Worm (Caenorhabditis elegans) whole organism, L4 larva: ENCODE results near the gene T20B3.14.

Experiments used
- F26F4.8 ChIP-seq: fragments of 200-800 bp; sonication (Bioruptor generic); conservative IDR thresholded peaks from 2 replicates; pipeline ENCODE4 v1.3.6; 2022; ENCODE audit warnings: missing genetic modification characterization, missing compliant biosample characterization
- Y5F2A.4 ChIP-seq: fragments of 200-800 bp; sonication (Bioruptor generic); optimal IDR thresholded peaks from 2 replicates; lab custom pipeline; 2018; ENCODE audit warnings: mild to moderate bottlenecking, missing genetic modification characterization, missing compliant biosample characterization
- Y75B8A.6 ChIP-seq: fragments of 200-800 bp; sonication (Bioruptor generic); IDR thresholded peaks from 2 replicates; pipeline ENCODE4 v1.3.6; 2022; ENCODE audit warnings: missing genetic modification reagents, missing genetic modification characterization, missing compliant biosample characterization
- ZK546.5 ChIP-seq, 2 experiments: sonication (generic microtip); optimal IDR thresholded peaks; 2 replicates each; lab custom pipeline; 2017; ENCODE audit warnings: missing biosample characterization in 2 of 2, missing genetic modification characterization in 2 of 2
- aha-1 ChIP-seq: fragments of 150-350 bp; peaks from one replicate; lab custom pipeline; 2014; ENCODE audit warnings: missing biosample characterization, missing genetic modification characterization
- ama-1 ChIP-seq: fragments of 150-350 bp; optimal IDR thresholded peaks from 2 replicates; lab custom pipeline; 2014; ENCODE audit warnings: inconsistent platforms, mixed read lengths
- arid-1 ChIP-seq: fragments of 200-800 bp; sonication (Bioruptor generic); conservative IDR thresholded peaks from 2 replicates; pipeline ENCODE4 v1.3.6; 2022; ENCODE audit warnings: missing genetic modification reagents, missing genetic modification characterization, missing compliant biosample characterization
- attf-4 ChIP-seq: sonication (generic microtip); optimal IDR thresholded peaks from 3 replicates; lab custom pipeline; 2017; ENCODE audit warnings: missing biosample characterization, missing genetic modification characterization
- ceh-44 ChIP-seq: fragments of 200-800 bp; sonication (Bioruptor generic); IDR thresholded peaks from 2 replicates; pipeline ENCODE4 v1.3.6; 2022; ENCODE audit warnings: missing genetic modification reagents, missing genetic modification characterization, missing compliant biosample characterization
- ceh-62 ChIP-seq: sonication (generic microtip); optimal IDR thresholded peaks from 2 replicates; lab custom pipeline; 2017; ENCODE audit warnings: missing biosample characterization, missing genetic modification characterization
- ceh-82 ChIP-seq: sonication (generic microtip); optimal IDR thresholded peaks from 2 replicates; lab custom pipeline; 2017; ENCODE audit warnings: missing biosample characterization, missing genetic modification characterization
- ces-1 ChIP-seq: fragments of 150-350 bp; sonication (generic microtip); optimal IDR thresholded peaks from 4 replicates; lab custom pipeline; 2014; ENCODE audit warnings: missing biosample characterization, missing genetic modification reagents, missing genetic modification characterization
- ctbp-1 ChIP-seq: fragments of 200-800 bp; sonication (Bioruptor generic); IDR thresholded peaks from 2 replicates; pipeline ENCODE4 v1.3.6; 2022; ENCODE audit warnings: missing genetic modification reagents, missing genetic modification characterization, missing compliant biosample characterization
- daf-12 ChIP-seq: fragments of 150-350 bp; optimal IDR thresholded peaks from 2 replicates; lab custom pipeline; 2014; ENCODE audit warnings: missing biosample characterization, missing genetic modification reagents, missing genetic modification characterization
- daf-16 ChIP-seq, 3 experiments: sonication (generic microtip); optimal IDR thresholded peaks; 2 replicates each; lab custom pipeline; 2016 to 2017; ENCODE audit warnings: missing genetic modification characterization in 3 of 3, missing genetic modification reagents in 3 of 3, mild to moderate bottlenecking in 2 of 3, missing compliant biosample characterization in 2 of 3, missing biosample characterization in 1 of 3, moderate library complexity in 1 of 3
- daf-8 ChIP-seq: fragments of 200-800 bp; sonication (Bioruptor generic); IDR thresholded peaks from 2 replicates; pipeline ENCODE4 v1.3.6; 2022; ENCODE audit warnings: missing genetic modification characterization, missing compliant biosample characterization
- dmd-6 ChIP-seq: fragments of 200-800 bp; sonication (Bioruptor generic); IDR thresholded peaks from 2 replicates; pipeline ENCODE4 v1.3.6; 2022; ENCODE audit warnings: missing genetic modification reagents, missing genetic modification characterization, missing compliant biosample characterization
- dpl-1 ChIP-seq: fragments of 150-350 bp; optimal IDR thresholded peaks from 2 replicates; lab custom pipeline; 2014; ENCODE audit warnings: missing biosample characterization, missing genetic modification reagents, missing genetic modification characterization
- duxl-1 ChIP-seq: sonication (generic microtip); optimal IDR thresholded peaks from 2 replicates; lab custom pipeline; 2016; ENCODE audit warnings: mild to moderate bottlenecking, missing genetic modification characterization, moderate library complexity, missing compliant biosample characterization; ENCODE audit not compliant: poor library complexity
- dve-1 ChIP-seq: sonication (generic microtip); optimal IDR thresholded peaks from 2 replicates; lab custom pipeline; 2017; ENCODE audit warnings: antibody characterized with exemption, mild to moderate bottlenecking, missing genetic modification characterization, missing compliant biosample characterization; ENCODE audit not compliant: insufficient read depth
- hlh-11 ChIP-seq: fragments of 200-800 bp; sonication (Bioruptor generic); optimal IDR thresholded peaks from 2 replicates; lab custom pipeline; 2018; ENCODE audit warnings: mild to moderate bottlenecking, missing genetic modification characterization, missing compliant biosample characterization
- hlh-30 ChIP-seq: sonication (generic microtip); optimal IDR thresholded peaks from 2 replicates; lab custom pipeline; 2017; ENCODE audit warnings: antibody characterized with exemption, mild to moderate bottlenecking, missing genetic modification characterization, missing compliant biosample characterization; ENCODE audit not compliant: insufficient read depth
- hmg-1.1 ChIP-seq: fragments of 200-800 bp; sonication (Bioruptor generic); IDR thresholded peaks from 2 replicates; pipeline ENCODE4 v1.3.6; 2022; ENCODE audit warnings: missing genetic modification reagents, missing genetic modification characterization, missing compliant biosample characterization
- lin-13 ChIP-seq: fragments of 150-350 bp; optimal IDR thresholded peaks from 2 replicates; lab custom pipeline; 2014; ENCODE audit warnings: missing biosample characterization, missing genetic modification reagents, missing genetic modification characterization
- lin-29 ChIP-seq: fragments of 200-800 bp; sonication (Bioruptor generic); IDR thresholded peaks from 2 replicates; pipeline ENCODE4 v1.3.6; 2022; ENCODE audit warnings: missing genetic modification reagents, missing genetic modification characterization, missing compliant biosample characterization
- lin-38 ChIP-seq: fragments of 200-800 bp; sonication (Bioruptor generic); IDR thresholded peaks from 2 replicates; pipeline ENCODE4 v1.3.6; 2022; ENCODE audit warnings: missing genetic modification reagents, missing genetic modification characterization, missing compliant biosample characterization
- lin-39 ChIP-seq: fragments of 150-350 bp; optimal IDR thresholded peaks from 2 replicates; lab custom pipeline; 2014; ENCODE audit warnings: missing biosample characterization, missing genetic modification reagents, missing genetic modification characterization
- lsy-2 ChIP-seq, 2 experiments: fragments of 150-350 bp in 1 of 2; sonication (generic microtip) in 1 of 2; optimal IDR thresholded peaks; 2 replicates each; lab custom pipeline; 2014 to 2017; ENCODE audit warnings: missing biosample characterization in 2 of 2, missing genetic modification characterization in 2 of 2
- madf-5 ChIP-seq, 2 experiments: fragments of 200-800 bp; sonication (Bioruptor generic); IDR thresholded peaks; 2 replicates each; pipeline ENCODE4 v1.3.6; 2022; ENCODE audit warnings: missing compliant biosample characterization in 2 of 2, missing genetic modification characterization in 2 of 2
- madf-9 ChIP-seq: fragments of 200-800 bp; sonication (Bioruptor generic); conservative IDR thresholded peaks from 2 replicates; pipeline ENCODE4 v1.3.6; 2022; ENCODE audit warnings: missing genetic modification reagents, missing genetic modification characterization, missing compliant biosample characterization
- mep-1 ChIP-seq: fragments of 150-350 bp; sonication (generic microtip); optimal IDR thresholded peaks from 3 replicates; lab custom pipeline; 2014; ENCODE audit warnings: missing biosample characterization, missing genetic modification characterization
- mes-2 ChIP-seq: sonication (generic microtip); optimal IDR thresholded peaks from 2 replicates; lab custom pipeline; 2016; ENCODE audit warnings: missing genotype, mild to moderate bottlenecking, missing genetic modification characterization, missing compliant biosample characterization; ENCODE audit not compliant: poor library complexity, severe bottlenecking
- mxl-2 ChIP-seq: fragments of 200-800 bp; sonication (Bioruptor generic); conservative IDR thresholded peaks from 2 replicates; pipeline ENCODE4 v1.3.6; 2022; ENCODE audit warnings: missing genetic modification reagents, missing genetic modification characterization, missing compliant biosample characterization
- nhr-237 ChIP-seq: sonication (generic microtip); optimal IDR thresholded peaks from 2 replicates; lab custom pipeline; 2017; ENCODE audit warnings: missing biosample characterization, missing genetic modification characterization
- nhr-28 ChIP-seq: fragments of 150-350 bp; optimal IDR thresholded peaks from 2 replicates; lab custom pipeline; 2014; ENCODE audit warnings: missing biosample characterization, missing genetic modification characterization
- nhr-41 ChIP-seq: fragments of 200-800 bp; sonication (Bioruptor generic); IDR thresholded peaks from 2 replicates; pipeline ENCODE4 v1.3.6; 2022; ENCODE audit warnings: missing genetic modification reagents, missing genetic modification characterization, missing compliant biosample characterization
- nhr-77 ChIP-seq: fragments of 150-350 bp; optimal IDR thresholded peaks from 2 replicates; lab custom pipeline; 2014; ENCODE audit warnings: missing biosample characterization, missing genetic modification characterization
- rbr-2 ChIP-seq: sonication (generic microtip); optimal IDR thresholded peaks from 2 replicates; lab custom pipeline; 2016; ENCODE audit warnings: missing genotype, missing genetic modification characterization, missing compliant biosample characterization
- saeg-2 ChIP-seq: fragments of 200-800 bp; sonication (Bioruptor generic); IDR thresholded peaks from 2 replicates; pipeline ENCODE4 v1.3.6; 2022; ENCODE audit warnings: missing genetic modification reagents, missing genetic modification characterization, missing compliant biosample characterization
- sdz-12 ChIP-seq: fragments of 200-800 bp; sonication (Bioruptor generic); optimal IDR thresholded peaks from 2 replicates; lab custom pipeline; 2018; ENCODE audit warnings: mild to moderate bottlenecking, missing genetic modification characterization, missing compliant biosample characterization
- skn-1 ChIP-seq: fragments of 150-350 bp; optimal IDR thresholded peaks from 2 replicates; lab custom pipeline; 2014; ENCODE audit warnings: missing biosample characterization, missing genetic modification characterization
- snpc-4 ChIP-seq: fragments of 150-350 bp; optimal IDR thresholded peaks from 2 replicates; lab custom pipeline; 2014; ENCODE audit warnings: missing biosample characterization, missing genetic modification characterization
- zag-1 ChIP-seq: fragments of 150-350 bp; optimal IDR thresholded peaks from 2 replicates; lab custom pipeline; 2014; ENCODE audit warnings: missing biosample characterization, missing genetic modification characterization
- zfp-2 ChIP-seq: sonication (generic microtip); optimal IDR thresholded peaks from 2 replicates; lab custom pipeline; 2016; ENCODE audit warnings: mild to moderate bottlenecking, missing genetic modification characterization, missing compliant biosample characterization
- ztf-7 ChIP-seq: fragments of 150-350 bp; optimal IDR thresholded peaks from 2 replicates; lab custom pipeline; 2014; ENCODE audit warnings: missing biosample characterization, missing genetic modification characterization

Gene T20B3.14

ce11 chrV:16802572-16802971 is 18.5 kb downstream of the T20B3.14 start, which contains the start of gene cand-1 (continued):
- TF ChIP-seq saeg-2 (GFP tag; lab: Robert Waterston, UW) (no peak), mes-2 (tag; lab: Kevin White, UChicago) (no peak), zag-1 (no peak)

ce11 chrV:16800484-16800883 is 20.6 kb downstream of the T20B3.14 start:
- TF ChIP-seq arid-1 (GFP tag; lab: Robert Waterston, UW) (no peak), mes-2 (tag; lab: Kevin White, UChicago) (peak; percentile 3), aha-1 (peak; percentile 48), lin-38 (GFP tag; lab: Robert Waterston, UW) (peak; percentile 16; the same call in 1 of the 2 replicates)

DNA sequence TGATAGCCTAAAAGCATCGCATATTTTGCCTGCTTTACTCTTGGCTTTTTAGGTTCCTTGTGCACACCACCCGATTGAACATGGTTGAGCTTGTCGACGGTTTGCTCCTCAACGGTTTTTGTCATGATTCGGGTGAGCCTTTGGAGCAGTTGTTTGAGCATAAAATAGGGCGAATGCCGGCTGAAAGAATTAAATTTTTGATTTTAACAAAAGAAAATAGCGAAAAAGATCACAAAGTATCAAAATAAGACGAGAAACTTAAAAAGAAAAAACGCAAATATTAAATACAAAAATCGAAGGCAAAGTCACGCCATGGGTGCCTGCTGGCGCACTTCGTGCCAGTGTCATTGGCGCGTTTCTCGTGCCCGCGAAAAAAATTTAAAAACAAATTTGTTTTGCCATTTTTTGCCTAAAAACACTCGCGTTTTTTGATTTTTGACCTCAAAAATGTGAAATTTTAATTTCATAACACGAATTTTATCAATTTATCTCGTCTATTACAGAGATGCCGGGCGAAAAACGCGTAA is 26.2 kb downstream of the T20B3.14 start, which contains the start of the genes ctps-1 and pus-1:
Gene ctps-1, plus strand, starts transcription at position 51 of the 527 bp plus-strand sequence.
Gene pus-1, minus strand, starts transcription at position 125 of the 527 bp plus-strand sequence.
- TF ChIP-seq Y5F2A.4 = no peak
- peak in 1 of 2 experiments; percentile 84 for TF ChIP-seq lsy-2 (tag; optimal IDR thresholded peaks at IDR 0.05; lab: Kevin White, UChicago)
- TF ChIP-seq ctbp-1 (GFP tag; lab: Robert Waterston, UW) = no peak
- peak; percentile 26 for TF ChIP-seq ztf-7 (tag; lab: Kevin White, UChicago)
- TF ChIP-seq mep-1 (tag; lab: Kevin White, UChicago) = peak; percentile 68
- TF ChIP-seq arid-1 (GFP tag; lab: Robert Waterston, UW) = no peak
- TF ChIP-seq snpc-4 (tag; lab: Kevin White, UChicago) = peak; percentile 2
- TF ChIP-seq saeg-2 (GFP tag; lab: Robert Waterston, UW) = no peak
- no peak for TF ChIP-seq zfp-2
- peak; percentile 21 for TF ChIP-seq nhr-77
- peak; percentile 9 for TF ChIP-seq nhr-28 (tag; lab: Kevin White, UChicago)
- TF ChIP-seq dpl-1 (GFP tag; lab: Kevin White, UChicago) = peak; percentile 78
- TF ChIP-seq ceh-62 (tag; lab: Kevin White, UChicago) = no peak
- no peak for TF ChIP-seq lin-13 (GFP tag; lab: Kevin White, UChicago)
- peak; percentile 70 for TF ChIP-seq dve-1 (tag; lab: Kevin White, UChicago)
- TF ChIP-seq F26F4.8 = no peak
- TF ChIP-seq daf-8 (GFP tag; lab: Robert Waterston, UW) = no peak
- TF ChIP-seq nhr-41 (GFP tag; lab: Robert Waterston, UW) = no peak
- TF ChIP-seq nhr-237 = no peak
- no peak for TF ChIP-seq ceh-44 (GFP tag; lab: Robert Waterston, UW)
- no peak for TF ChIP-seq zag-1
- TF ChIP-seq daf-16 (GFP tag; optimal IDR thresholded peaks at IDR 0.05; lab: Kevin White, UChicago) = peak in 1 of 2 experiments; percentile 31
- TF ChIP-seq daf-16 (tag; optimal IDR thresholded peaks at IDR 0.05; lab: Kevin White, UChicago) = peak; percentile 66
- peak; percentile 10 for TF ChIP-seq ama-1 (lab: Kevin White, UChicago)
- TF ChIP-seq lin-29 = 0 out of 2 replicates have a peak, but pooled peaks have one; percentile 28
- no peak for TF ChIP-seq madf-5 (GFP tag; IDR thresholded peaks at IDR 0.05; lab: Robert Waterston, UW)
- no peak for TF ChIP-seq madf-9
- TF ChIP-seq duxl-1 (tag; lab: Kevin White, UChicago) = peak; percentile 75
- no peak for TF ChIP-seq daf-12 (tag; lab: Kevin White, UChicago)
- TF ChIP-seq attf-4 (tag; lab: Kevin White, UChicago) = no peak
- TF ChIP-seq hlh-30 = peak; percentile 58
- no peak for TF ChIP-seq lin-39 (tag; lab: Kevin White, UChicago)
- no peak for TF ChIP-seq Y75B8A.6 (GFP tag; lab: Robert Waterston, UW)
- peak; percentile 79 for TF ChIP-seq mes-2 (tag; lab: Kevin White, UChicago)
- TF ChIP-seq hmg-1.1 (GFP tag; lab: Robert Waterston, UW) = peak; percentile 48
- TF ChIP-seq mxl-2 (GFP tag; lab: Robert Waterston, UW) = no peak
- peak; percentile 31 for TF ChIP-seq rbr-2
- TF ChIP-seq ZK546.5 (tag; optimal IDR thresholded peaks at IDR 0.05; lab: Kevin White, UChicago) = no peak
- TF ChIP-seq sdz-12 (GFP tag; lab: Kevin White, UChicago) = no peak
- TF ChIP-seq dmd-6 (GFP tag; lab: Robert Waterston, UW) = peak; percentile 43
- TF ChIP-seq ceh-82 (tag; lab: Kevin White, UChicago) = no peak
- peak; percentile 75 for TF ChIP-seq lin-38 (GFP tag; lab: Robert Waterston, UW)
- TF ChIP-seq hlh-11 (tag; lab: Kevin White, UChicago) = peak; percentile 37
- TF ChIP-seq skn-1 = no peak
- no peak for TF ChIP-seq ces-1
